Fruit fly (Drosophila melanogaster) whole organism, embryonic: ENCODE data around the gene Eaat2.

Experiments used
- Awh ChIP-seq: fragments of 200-800 bp; sonication (Bioruptor generic); IDR thresholded peaks from 2 replicates; pipeline ENCODE4, ENCODE4 v1.3.6; 2022; ENCODE audit warnings: missing biosample characterization, missing genetic modification characterization
- CG14860 ChIP-seq: fragments of 200-800 bp; sonication (Bioruptor generic); IDR thresholded peaks from 3 replicates; pipeline ENCODE4 v1.3.6; 2022; ENCODE audit warnings: missing biosample characterization, missing genetic modification characterization; ENCODE audit not compliant: partially characterized antibody
- CG17829 ChIP-seq: fragments of 200-800 bp; optimal IDR thresholded peaks from 2 replicates; lab custom pipeline; 2019; ENCODE audit warnings: missing biosample characterization, mild to moderate bottlenecking, missing genetic modification characterization, moderate library complexity
- CG3995 ChIP-seq: fragments of 200-800 bp; sonication (Bioruptor generic); optimal IDR thresholded peaks from 3 replicates; lab custom pipeline; 2016; ENCODE audit warnings: missing biosample characterization, missing genetic modification characterization
- CG4424 ChIP-seq: fragments of 200-800 bp; sonication (Bioruptor generic); optimal IDR thresholded peaks from 3 replicates; lab custom pipeline; 2016; ENCODE audit warnings: missing biosample characterization, missing genetic modification characterization
- Dp ChIP-seq: fragments of 200-800 bp; sonication (Bioruptor generic); optimal IDR thresholded peaks from 2 replicates; lab custom pipeline; 2018; ENCODE audit warnings: missing biosample characterization, mild to moderate bottlenecking, missing genetic modification characterization, moderate library complexity
- HLH3B ChIP-seq: fragments of 200-800 bp; sonication (Bioruptor generic); IDR thresholded peaks from 2 replicates; pipeline ENCODE4 v1.3.6; 2022; ENCODE audit warnings: missing biosample characterization, missing genetic modification characterization
- NC2α ChIP-seq: fragments of 200-800 bp; sonication (Bioruptor generic); optimal IDR thresholded peaks from 2 replicates; lab custom pipeline; 2016; ENCODE audit warnings: missing biosample characterization, missing genetic modification characterization
- Xrp1 ChIP-seq: fragments of 200-800 bp; sonication (Bioruptor generic); IDR thresholded peaks from 2 replicates; pipeline ENCODE4 v1.3.6; 2022; ENCODE audit warnings: missing biosample characterization, missing genetic modification characterization
- YL-1 ChIP-seq: fragments of 200-800 bp; sonication (Bioruptor generic); optimal IDR thresholded peaks from 3 replicates; lab custom pipeline; 2017; ENCODE audit warnings: missing biosample characterization, mild to moderate bottlenecking, missing genetic modification characterization
- chn ChIP-seq: fragments of 200-800 bp; sonication (Bioruptor generic); optimal IDR thresholded peaks from 2 replicates; lab custom pipeline; 2016; ENCODE audit warnings: missing biosample characterization, missing genetic modification characterization
- kah ChIP-seq: fragments of 200-800 bp; sonication (Bioruptor generic); optimal IDR thresholded peaks from 2 replicates; lab custom pipeline; 2018; ENCODE audit warnings: missing biosample characterization, mild to moderate bottlenecking, missing genetic modification characterization
- wdn ChIP-seq: fragments of 200-800 bp; sonication (Bioruptor generic); IDR thresholded peaks from 2 replicates; pipeline ENCODE4 v1.3.6; 2022; ENCODE audit warnings: missing biosample characterization, missing genetic modification characterization

DNA sequence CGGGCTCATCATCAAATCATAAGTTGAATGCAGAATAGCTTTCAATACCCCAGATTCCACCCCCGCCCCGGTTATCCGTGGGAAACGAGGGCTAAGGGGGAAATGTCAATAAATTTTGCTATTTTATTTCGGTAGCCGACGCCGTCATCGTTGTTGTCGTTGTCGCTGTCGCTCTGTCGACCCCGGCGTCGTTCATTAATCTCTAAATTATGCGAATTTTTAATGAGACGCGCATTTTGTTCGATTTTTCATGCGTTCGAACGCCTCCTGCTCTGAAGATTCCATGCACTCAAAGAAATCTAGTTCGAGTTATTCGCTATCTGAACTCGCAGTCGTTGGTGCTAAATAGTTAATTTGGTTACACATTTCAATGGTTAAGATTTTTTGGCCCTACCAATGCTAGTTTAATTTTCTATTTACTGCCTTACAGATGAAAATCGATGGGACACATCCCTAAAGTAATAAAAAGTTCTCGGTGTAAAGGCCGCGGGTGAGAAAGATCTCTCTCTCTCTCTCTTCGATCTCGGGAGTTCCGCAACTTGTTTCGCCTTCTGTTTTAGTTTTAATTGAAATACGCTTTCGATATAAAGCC lies 25.8 kb downstream of the Eaat2 start:
- TF ChIP-seq HLH3B (GFP tag; lab: Robert Waterston, UW) (0 out of 2 replicates have a peak, but pooled peaks have one; percentile 21), Dp (GFP tag; lab: Kevin White, UChicago) (no peak), chn (no peak), Awh (GFP tag; lab: Robert Waterston, UW) (no peak), Xrp1 (GFP tag; lab: Robert Waterston, UW) (no peak), NC2α (GFP tag; lab: Kevin White, UChicago) (no peak), YL-1 (GFP tag; lab: Kevin White, UChicago) (no peak), CG4424 (GFP tag; lab: Kevin White, UChicago) (no peak), CG14860 (GFP tag; lab: Robert Waterston, UW) (no peak), CG17829 (no peak), CG3995 (GFP tag; lab: Kevin White, UChicago) (no peak), kah (GFP tag; lab: Kevin White, UChicago) (no peak), wdn (GFP tag; lab: Robert Waterston, UW) (no peak)
